Worm (Caenorhabditis elegans) whole organism, L1 larva: ENCODE measurements around the gene bath-47.
A peak's percentile ranks its signal among the peaks of the same experiment; 100 is the strongest.
"Not testable (repeated sequence)": the region's sequence is repeated elsewhere in the genome, so short reads cannot be mapped to it uniquely, and the experiment has no call there.

ENCODE experiments used
- C34B4.2 ChIP-seq: sonication (generic microtip); optimal IDR thresholded peaks from 2 replicates; lab custom pipeline; 2017; ENCODE audit warnings: mild to moderate bottlenecking, missing genetic modification characterization, missing compliant biosample characterization
- Y116A8C.19 ChIP-seq: sonication (generic microtip); optimal IDR thresholded peaks from 2 replicates; lab custom pipeline; 2016; ENCODE audit warnings: missing compliant biosample characterization, missing genetic modification characterization, borderline replicate concordance
- ama-1 ChIP-seq: fragments of 150-350 bp; optimal IDR thresholded peaks from 2 replicates; lab custom pipeline; 2014
- blmp-1 ChIP-seq: fragments of 150-350 bp; optimal IDR thresholded peaks from 2 replicates; lab custom pipeline; 2014; ENCODE audit warnings: missing biosample characterization, missing genetic modification characterization
- ceh-8 ChIP-seq: fragments of 200-800 bp; sonication (Bioruptor generic); optimal IDR thresholded peaks from 2 replicates; lab custom pipeline; 2018; ENCODE audit warnings: mild to moderate bottlenecking, missing genetic modification characterization, moderate library complexity, missing compliant biosample characterization
- ceh-82 ChIP-seq, 3 experiments: fragments of 150-350 bp in 1 of 3; sonication (generic microtip) in 2 of 3; optimal IDR thresholded peaks; 2 replicates each; lab custom pipeline; 2014 to 2017; ENCODE audit warnings: missing biosample characterization in 3 of 3, missing genetic modification characterization in 3 of 3
- ceh-88 ChIP-seq: fragments of 200-800 bp; sonication (Bioruptor generic); IDR thresholded peaks from 2 replicates; pipeline ENCODE4 v1.3.6; 2022; ENCODE audit warnings: missing genetic modification characterization, missing compliant biosample characterization
- dpl-1 ChIP-seq, 3 experiments: fragments of 150-350 bp in 2 of 3; sonication (generic microtip) in 1 of 3; optimal IDR thresholded peaks; 2 replicates each; lab custom pipeline; 2014 to 2017; ENCODE audit warnings: missing biosample characterization in 3 of 3, missing genetic modification characterization in 3 of 3, missing genetic modification reagents in 3 of 3
- dsc-1 ChIP-seq: sonication (generic microtip); optimal IDR thresholded peaks from 2 replicates; lab custom pipeline; 2016; ENCODE audit warnings: mild to moderate bottlenecking, missing genetic modification characterization, missing compliant biosample characterization
- efl-1 ChIP-seq, 4 experiments: fragments of 150-350 bp; optimal IDR thresholded peaks in 3 of 4; peaks in 1 of 4; 1 replicate in 1 of 4; 2 replicates in 3 of 4; lab custom pipeline; 2014; ENCODE audit warnings: missing biosample characterization in 2 of 4, missing genetic modification characterization in 2 of 4, missing genetic modification reagents in 2 of 4
- efl-3 ChIP-seq: fragments of 200-800 bp; sonication (Bioruptor generic); optimal IDR thresholded peaks from 2 replicates; lab custom pipeline; 2018; ENCODE audit warnings: mild to moderate bottlenecking, missing genetic modification characterization, missing compliant biosample characterization
- elt-2 ChIP-seq: sonication (generic microtip); optimal IDR thresholded peaks from 2 replicates; lab custom pipeline; 2016; ENCODE audit warnings: missing genetic modification characterization, mild to moderate bottlenecking, inconsistent platforms, missing compliant biosample characterization, missing genetic modification reagents
- fkh-10 ChIP-seq: sonication (generic microtip); optimal IDR thresholded peaks from 2 replicates; lab custom pipeline; 2017; ENCODE audit warnings: missing biosample characterization, missing genetic modification reagents, missing genetic modification characterization
- fkh-8 ChIP-seq: sonication (generic microtip); optimal IDR thresholded peaks from 2 replicates; lab custom pipeline; 2016; ENCODE audit warnings: mild to moderate bottlenecking, missing genetic modification characterization, missing compliant biosample characterization
- hlh-17 ChIP-seq: fragments of 200-800 bp; sonication (Bioruptor generic); optimal IDR thresholded peaks from 2 replicates; lab custom pipeline; 2018; ENCODE audit warnings: missing genetic modification characterization, mild to moderate bottlenecking, missing compliant biosample characterization, moderate library complexity, borderline replicate concordance
- irx-1 ChIP-seq: sonication (generic microtip); optimal IDR thresholded peaks from 2 replicates; lab custom pipeline; 2016; ENCODE audit warnings: missing genetic modification characterization, missing compliant biosample characterization
- isw-1 ChIP-seq: fragments of 200-800 bp; sonication (Bioruptor generic); IDR thresholded peaks from 2 replicates; pipeline ENCODE4 v1.3.6; 2022; ENCODE audit warnings: missing genetic modification characterization, missing compliant biosample characterization
- jun-1 ChIP-seq: fragments of 150-350 bp; optimal IDR thresholded peaks from 2 replicates; lab custom pipeline; 2014; ENCODE audit warnings: missing biosample characterization, missing genetic modification reagents, missing genetic modification characterization
- lin-13 ChIP-seq: fragments of 150-350 bp; optimal IDR thresholded peaks from 2 replicates; lab custom pipeline; 2014; ENCODE audit warnings: missing biosample characterization, missing genetic modification reagents, missing genetic modification characterization
- lin-35 ChIP-seq, 2 experiments: fragments of 150-350 bp; optimal IDR thresholded peaks; 2 replicates each; lab custom pipeline; 2014; ENCODE audit warnings: missing biosample characterization in 2 of 2, missing genetic modification characterization in 2 of 2, missing genetic modification reagents in 2 of 2
- lsy-2 ChIP-seq, 2 experiments: fragments of 150-350 bp; optimal IDR thresholded peaks; 2 replicates each; lab custom pipeline; 2014; ENCODE audit warnings: missing biosample characterization in 2 of 2, missing genetic modification characterization in 2 of 2
- mab-9 ChIP-seq: fragments of 200-800 bp; sonication (Bioruptor generic); IDR thresholded peaks from 2 replicates; pipeline ENCODE4 v1.3.6; 2022; ENCODE audit warnings: missing genetic modification reagents, missing genetic modification characterization, missing compliant biosample characterization
- mdl-1 ChIP-seq, 2 experiments: fragments of 150-350 bp; optimal IDR thresholded peaks; 2 replicates each; lab custom pipeline; 2014 to 2017; ENCODE audit warnings: missing biosample characterization in 2 of 2, missing genetic modification characterization in 2 of 2, inconsistent platforms in 1 of 2
- mef-2 ChIP-seq: fragments of 150-350 bp; optimal IDR thresholded peaks from 2 replicates; lab custom pipeline; 2014; ENCODE audit warnings: missing biosample characterization, missing genetic modification characterization
- nhr-19 ChIP-seq: fragments of 200-800 bp; sonication (Bioruptor generic); conservative IDR thresholded peaks from 2 replicates; pipeline ENCODE4 v1.3.6; 2022; ENCODE audit warnings: missing genetic modification characterization, missing compliant biosample characterization
- nhr-237 ChIP-seq: fragments of 150-350 bp; optimal IDR thresholded peaks from 2 replicates; lab custom pipeline; 2014; ENCODE audit warnings: missing biosample characterization, missing genetic modification characterization
- nhr-47 ChIP-seq: sonication (generic microtip); optimal IDR thresholded peaks from 2 replicates; lab custom pipeline; 2016; ENCODE audit warnings: mild to moderate bottlenecking, missing genetic modification characterization, moderate library complexity, missing compliant biosample characterization
- pax-3 ChIP-seq: fragments of 200-800 bp; sonication (Bioruptor generic); optimal IDR thresholded peaks from 2 replicates; lab custom pipeline; 2018; ENCODE audit warnings: mild to moderate bottlenecking, missing genetic modification characterization, moderate library complexity, missing compliant biosample characterization
- rnt-1 ChIP-seq: sonication (generic microtip); optimal IDR thresholded peaks from 2 replicates; lab custom pipeline; 2016; ENCODE audit warnings: mild to moderate bottlenecking, missing genetic modification characterization, moderate library complexity, missing compliant biosample characterization
- sox-4 ChIP-seq: sonication (generic microtip); optimal IDR thresholded peaks from 2 replicates; lab custom pipeline; 2016; ENCODE audit warnings: missing genetic modification characterization, missing compliant biosample characterization
- swsn-7 ChIP-seq: sonication (generic microtip); optimal IDR thresholded peaks from 2 replicates; lab custom pipeline; 2016; ENCODE audit warnings: missing genetic modification characterization, missing compliant biosample characterization
- unc-98 ChIP-seq: fragments of 200-800 bp; sonication (Bioruptor generic); IDR thresholded peaks from 2 replicates; pipeline ENCODE4 v1.3.6; 2022; ENCODE audit warnings: missing genetic modification characterization, missing compliant biosample characterization
- xbp-1 ChIP-seq: sonication (generic microtip); optimal IDR thresholded peaks from 2 replicates; lab custom pipeline; 2016; ENCODE audit warnings: missing genetic modification characterization, missing compliant biosample characterization
- ztf-4 ChIP-seq: fragments of 150-350 bp; optimal IDR thresholded peaks from 2 replicates; lab custom pipeline; 2014; ENCODE audit warnings: missing biosample characterization, missing genetic modification characterization

bath-47 gene

DNA sequence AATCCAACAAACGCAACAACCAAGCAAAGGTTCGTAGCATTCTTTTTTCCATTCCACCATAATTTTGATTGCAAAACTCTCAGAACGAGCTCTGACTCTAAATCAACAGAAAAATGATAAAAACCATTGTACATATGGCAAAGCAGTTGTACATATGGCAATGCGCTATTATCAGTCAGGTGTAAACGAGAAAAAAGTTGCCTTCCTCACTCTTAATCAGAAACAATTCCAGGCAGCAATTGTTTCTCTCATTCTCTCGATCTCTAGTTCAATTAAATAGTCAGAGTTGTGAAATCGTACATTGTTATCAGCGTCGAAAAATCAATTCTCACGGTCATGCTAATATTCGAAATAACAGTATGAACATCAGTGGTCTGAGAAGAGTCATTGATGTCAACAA lies 20.2 kb downstream of the bath-47 start:
- TF ChIP-seq irx-1 (no peak), ceh-88 (no peak), jun-1 (peak; percentile 44), Y116A8C.19 (tag; lab: Kevin White, UChicago) (no peak), elt-2 (tag; lab: Kevin White, UChicago) (peak; percentile 90), rnt-1 (tag; lab: Kevin White, UChicago) (no peak), ztf-4 (tag; lab: Kevin White, UChicago) (no peak), ceh-82 (tag; optimal IDR thresholded peaks at IDR 0.05; lab: Kevin White, UChicago) (no peak), lin-35 (GFP tag; optimal IDR thresholded peaks at IDR 0.05; lab: Kevin White, UChicago) (peak in 1 of 2 experiments; percentile 32), xbp-1 (tag; lab: Kevin White, UChicago) (no peak)

DNA sequence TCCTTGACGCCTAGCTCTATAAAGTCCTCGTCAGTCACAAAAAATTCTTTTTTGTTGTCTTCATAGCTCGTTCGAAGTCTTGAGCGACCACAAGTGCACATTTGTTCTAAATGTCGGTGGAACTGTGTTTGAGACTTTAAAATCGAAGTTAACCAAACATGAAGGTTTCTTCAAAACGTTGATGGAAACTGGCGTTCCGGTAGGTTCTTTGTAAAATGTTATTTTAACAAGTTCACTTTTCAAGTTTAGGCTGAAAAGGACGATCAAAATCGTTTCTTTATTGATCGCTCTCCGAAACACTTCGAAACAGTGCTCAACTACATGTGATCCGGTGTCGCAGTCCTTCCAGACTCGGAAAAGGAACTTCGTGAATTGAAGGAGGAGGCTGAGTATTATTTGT lies 23.0 kb downstream of the bath-47 start, which contains the start of gene fbxa-160:
TSS of gene fbxa-160 (minus strand) at position 101 of the 400 bp plus-strand sequence.
- TF ChIP-seq nhr-237 (tag; lab: Kevin White, UChicago) (no peak), ceh-88 (no peak), swsn-7 (no peak), ceh-8 (GFP tag; lab: Kevin White, UChicago) (no peak), sox-4 (no peak), lin-13 (no peak), blmp-1 (tag; lab: Kevin White, UChicago) (no peak), dpl-1 (GFP tag; optimal IDR thresholded peaks at IDR 0.05; lab: Kevin White, UChicago) (no peak), rnt-1 (tag; lab: Kevin White, UChicago) (no peak), nhr-47 (no peak), dsc-1 (tag; lab: Kevin White, UChicago) (no peak), lsy-2 (tag; optimal IDR thresholded peaks at IDR 0.05; lab: Kevin White, UChicago) (no peak), pax-3 (tag; lab: Kevin White, UChicago) (no peak)

DNA sequence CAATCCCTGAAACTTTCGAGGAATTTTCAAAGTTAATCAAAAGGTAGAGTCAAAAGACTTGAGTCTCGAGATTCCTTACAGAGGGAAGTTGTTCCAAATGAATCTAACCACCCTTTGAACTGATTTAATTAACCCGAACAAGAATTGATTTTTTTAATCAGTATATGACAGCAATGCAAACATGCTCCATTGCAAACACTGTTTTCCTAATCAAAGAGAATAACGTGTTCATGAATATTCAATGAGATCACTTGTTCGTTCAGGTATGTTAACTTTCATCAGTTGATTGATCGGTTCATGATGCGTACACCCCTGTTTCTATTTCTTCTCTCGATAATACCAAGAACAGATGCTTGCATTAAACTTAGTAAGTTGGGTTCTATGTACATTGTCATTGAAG lies 24.1 kb downstream of the bath-47 start, which contains the start of gene C08E3.14:
TSS of gene C08E3.14 (plus strand) at position 301 of the 400 bp plus-strand sequence.
- TF ChIP-seq C34B4.2 (tag; lab: Kevin White, UChicago) = no peak
- TF ChIP-seq efl-1 (optimal IDR thresholded peaks at IDR 0.05; lab: Kevin White, UChicago) = no peak
- TF ChIP-seq efl-1 (GFP tag; optimal IDR thresholded peaks at IDR 0.05 in 1 of 2; lab: Kevin White, UChicago) = peak in 1 of 2 experiments; percentile 84
- no peak for TF ChIP-seq lsy-2 (tag; optimal IDR thresholded peaks at IDR 0.05; lab: Kevin White, UChicago)

DNA sequence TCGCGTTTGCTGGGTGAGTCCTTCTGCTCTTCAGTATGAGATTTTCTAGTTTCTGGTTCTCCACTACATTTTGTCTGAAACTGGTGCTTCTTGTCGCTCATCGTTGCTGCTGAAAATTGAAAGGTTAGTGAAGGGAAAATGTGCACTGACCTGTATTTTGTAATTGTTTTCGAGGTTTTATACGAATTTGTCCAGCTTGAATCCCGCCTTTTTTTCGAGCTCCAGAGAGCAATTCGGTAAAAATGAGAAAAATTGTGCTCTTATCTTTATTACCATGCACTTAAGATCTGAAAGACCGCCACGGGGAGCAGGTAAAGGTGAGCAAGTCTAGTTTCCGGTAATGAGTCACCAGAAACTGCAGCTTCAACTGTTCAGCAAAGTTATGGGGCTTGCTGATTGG lies 26.2 kb downstream of the bath-47 start, which contains the start of gene C08E3.15:
TSS of gene C08E3.15 (minus strand) at position 101 of the 400 bp plus-strand sequence.
- TF ChIP-seq lsy-2 (tag; optimal IDR thresholded peaks at IDR 0.05; lab: Kevin White, UChicago) = peak in 1 of 2 experiments; percentile 6

DNA sequence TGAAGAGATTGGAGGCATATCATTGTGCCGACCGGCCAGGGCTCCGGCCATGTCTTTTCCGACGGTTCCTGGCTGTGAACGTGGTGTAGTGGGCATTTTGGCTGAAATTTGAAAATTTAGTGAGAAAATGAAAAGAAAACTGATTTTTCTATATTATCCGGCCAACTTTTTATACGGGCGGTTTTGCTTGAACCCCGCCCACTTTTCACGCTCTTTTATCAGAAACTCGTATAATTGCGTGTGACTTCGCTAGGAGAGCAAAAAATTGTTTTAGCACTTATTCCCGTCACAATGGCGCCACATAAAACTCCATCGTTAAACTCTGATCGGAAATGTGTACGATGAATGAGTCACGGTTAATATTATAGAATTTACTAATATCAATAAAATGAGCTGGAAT lies 30.6 kb downstream of the bath-47 start, which contains the start of gene C08E3.13:
TSS of gene C08E3.13 (minus strand) at position 101 of the 400 bp plus-strand sequence.
- TF ChIP-seq Y116A8C.19 (tag; lab: Kevin White, UChicago); fkh-8 (tag; lab: Kevin White, UChicago); unc-98: not testable (repeated sequence)

DNA sequence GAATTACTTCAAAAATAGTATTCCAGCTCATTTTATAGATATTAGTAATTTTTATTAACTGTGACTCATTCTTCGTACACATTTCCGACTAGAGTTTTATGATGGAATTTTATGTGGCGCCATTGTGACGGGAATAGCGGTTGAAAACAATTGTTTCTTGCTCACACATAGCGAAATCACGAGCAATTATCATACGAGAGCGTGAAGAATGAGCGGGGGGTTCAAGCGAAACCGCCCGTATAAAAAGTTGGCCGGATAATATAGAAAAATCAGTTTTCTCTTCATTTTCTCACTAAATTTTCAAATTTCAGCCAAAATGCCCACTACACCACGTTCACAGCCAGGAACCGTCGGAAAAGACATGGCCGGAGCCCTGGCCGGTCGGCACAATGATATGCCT lies 31.9 kb downstream of the bath-47 start, which contains the start of gene C08E3.1:
TSS of gene C08E3.1 (plus strand) at position 301 of the 400 bp plus-strand sequence.
- TF ChIP-seq ceh-82 (tag; optimal IDR thresholded peaks at IDR 0.05; lab: Kevin White, UChicago); mdl-1 (tag; optimal IDR thresholded peaks at IDR 0.05; lab: Kevin White, UChicago); nhr-19 (GFP tag; lab: Robert Waterston, UW): not testable (repeated sequence)

DNA sequence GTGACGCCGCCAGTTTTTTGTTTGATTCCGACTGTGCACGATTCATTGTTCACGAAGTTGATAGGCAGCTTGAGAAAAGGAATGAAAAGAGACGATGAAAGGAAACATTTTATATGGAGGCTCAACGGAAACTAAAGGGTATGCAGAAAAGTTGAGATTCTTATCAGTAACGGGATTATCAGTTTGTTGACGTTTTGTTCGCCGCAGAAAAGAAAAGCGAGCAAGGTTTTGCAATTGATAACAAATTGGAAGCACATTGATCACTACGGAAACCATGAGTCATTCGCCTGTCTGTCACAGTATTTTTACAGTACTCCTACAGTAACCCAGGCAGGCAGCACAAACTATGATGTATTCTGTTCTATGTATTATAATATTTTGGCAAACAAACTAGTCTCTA lies 34.4 kb downstream of the bath-47 start:
- TF ChIP-seq mab-9 (no peak), ama-1 (lab: Kevin White, UChicago) (no peak), lin-35 (GFP tag; optimal IDR thresholded peaks at IDR 0.05; lab: Kevin White, UChicago) (no peak), ceh-8 (GFP tag; lab: Kevin White, UChicago) (no peak), isw-1 (GFP tag; lab: Robert Waterston, UW) (no peak), hlh-17 (no peak), elt-2 (tag; lab: Kevin White, UChicago) (peak; percentile 90), fkh-10 (GFP tag; lab: Kevin White, UChicago) (no peak), jun-1 (peak; percentile 15), efl-3 (GFP tag; lab: Kevin White, UChicago) (no peak), lin-13 (no peak), Y116A8C.19 (tag; lab: Kevin White, UChicago) (no peak), blmp-1 (tag; lab: Kevin White, UChicago) (no peak), mef-2 (no peak), fkh-8 (tag; lab: Kevin White, UChicago) (no peak), ceh-82 (tag; optimal IDR thresholded peaks at IDR 0.05; lab: Kevin White, UChicago) (no peak), mdl-1 (tag; optimal IDR thresholded peaks at IDR 0.05; lab: Kevin White, UChicago) (no peak)
- TF ChIP-seq, all 84 proteins: peak for 2
